Worm (Caenorhabditis elegans) whole organism, L1 larva: ENCODE measurements around the gene ZC239.6.

Experiments used
- alr-1 ChIP-seq: fragments of 200-800 bp; sonication (Bioruptor generic); optimal IDR thresholded peaks from 2 replicates; lab custom pipeline; 2018; ENCODE audit warnings: borderline replicate concordance, mild to moderate bottlenecking, missing genetic modification characterization, missing compliant biosample characterization
- aly-2 ChIP-seq: fragments of 150-350 bp; optimal IDR thresholded peaks from 2 replicates; lab custom pipeline; 2014; ENCODE audit warnings: missing biosample characterization, missing genetic modification characterization
- fkh-4 ChIP-seq: sonication (generic microtip); optimal IDR thresholded peaks from 2 replicates; lab custom pipeline; 2016; ENCODE audit warnings: missing compliant biosample characterization, missing genetic modification characterization, borderline replicate concordance
- hlh-17 ChIP-seq: fragments of 200-800 bp; sonication (Bioruptor generic); optimal IDR thresholded peaks from 2 replicates; lab custom pipeline; 2018; ENCODE audit warnings: missing genetic modification characterization, mild to moderate bottlenecking, missing compliant biosample characterization, moderate library complexity, borderline replicate concordance
- lin-15B ChIP-seq: fragments of 150-350 bp; sonication (generic microtip); optimal IDR thresholded peaks from 3 replicates; lab custom pipeline; 2014; ENCODE audit warnings: missing biosample characterization, missing genetic modification characterization
- lir-3 ChIP-seq: sonication (generic microtip); optimal IDR thresholded peaks from 2 replicates; lab custom pipeline; 2016; ENCODE audit warnings: mild to moderate bottlenecking, missing genetic modification characterization, moderate library complexity, missing compliant biosample characterization; ENCODE audit not compliant: poor library complexity
- nhr-12 ChIP-seq: sonication (generic microtip); optimal IDR thresholded peaks from 2 replicates; lab custom pipeline; 2017; ENCODE audit warnings: missing biosample characterization, missing genetic modification characterization
- pag-3 ChIP-seq: sonication (generic microtip); optimal IDR thresholded peaks from 2 replicates; lab custom pipeline; 2017; ENCODE audit warnings: missing genetic modification characterization, mild to moderate bottlenecking, missing compliant biosample characterization, antibody characterized with exemption, borderline replicate concordance; ENCODE audit not compliant: insufficient read depth
- pqm-1 ChIP-seq: sonication (generic microtip); optimal IDR thresholded peaks from 3 replicates; lab custom pipeline; 2017; ENCODE audit warnings: missing biosample characterization, missing genetic modification characterization
- skn-1 ChIP-seq: fragments of 150-350 bp; optimal IDR thresholded peaks from 2 replicates; lab custom pipeline; 2014; ENCODE audit warnings: missing biosample characterization, missing genetic modification characterization
- unc-62 ChIP-seq: fragments of 150-350 bp; optimal IDR thresholded peaks from 2 replicates; lab custom pipeline; 2014; ENCODE audit warnings: missing biosample characterization, missing genetic modification reagents, missing genetic modification characterization
- unc-98 ChIP-seq: fragments of 200-800 bp; sonication (Bioruptor generic); IDR thresholded peaks from 2 replicates; pipeline ENCODE4 v1.3.6; 2022; ENCODE audit warnings: missing genetic modification characterization, missing compliant biosample characterization

DNA sequence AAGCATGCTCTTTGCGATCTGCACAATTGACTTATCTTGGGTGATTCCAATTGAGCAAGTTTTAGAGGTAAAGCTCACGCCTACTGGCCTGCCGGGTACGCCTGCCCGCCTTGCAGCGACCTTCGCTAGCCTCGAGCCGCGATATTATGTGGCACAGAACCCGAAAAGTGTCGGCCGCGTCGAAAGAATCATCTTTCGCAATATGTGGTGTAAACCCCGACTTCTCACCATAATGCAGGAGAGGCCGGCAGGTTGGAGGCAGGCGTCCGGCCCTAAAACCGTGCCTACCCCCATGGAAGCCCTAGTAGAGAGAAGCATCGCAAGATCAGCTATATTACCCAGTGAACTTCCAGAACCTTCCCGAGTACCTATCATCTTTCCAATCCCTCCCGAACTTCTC lies 23.6 kb upstream of the ZC239.6 start:
- no peak for TF ChIP-seq unc-98
- TF ChIP-seq lir-3 (tag; lab: Kevin White, UChicago): no peak
- TF ChIP-seq nhr-12 (tag; lab: Kevin White, UChicago): no peak
- no peak for TF ChIP-seq aly-2 (tag; lab: Kevin White, UChicago)
- no peak for TF ChIP-seq fkh-4 (tag; lab: Kevin White, UChicago)
- no peak for TF ChIP-seq unc-62
- no peak for TF ChIP-seq pqm-1 (tag; lab: Kevin White, UChicago)
- no peak for TF ChIP-seq skn-1 (tag; lab: Kevin White, UChicago)
- no peak for TF ChIP-seq lin-15B (tag; lab: Kevin White, UChicago)
- TF ChIP-seq hlh-17 (GFP tag; lab: Kevin White, UChicago): no peak
- TF ChIP-seq alr-1: no peak
- no peak for TF ChIP-seq pag-3 (tag; lab: Kevin White, UChicago)
